Worm (Caenorhabditis elegans) whole organism, L1 larva: Measurements from ENCODE around the gene slc-36.2.

Experiments
- elt-2 ChIP-seq: sonication (generic microtip); optimal IDR thresholded peaks from 2 replicates; lab custom pipeline; 2016; ENCODE audit warnings: missing genetic modification characterization, mild to moderate bottlenecking, inconsistent platforms, missing compliant biosample characterization, missing genetic modification reagents
- fkh-10 ChIP-seq: sonication (generic microtip); optimal IDR thresholded peaks from 2 replicates; lab custom pipeline; 2017; ENCODE audit warnings: missing biosample characterization, missing genetic modification reagents, missing genetic modification characterization
- nhr-11 ChIP-seq: fragments of 150-350 bp; optimal IDR thresholded peaks from 2 replicates; lab custom pipeline; 2014; ENCODE audit warnings: missing biosample characterization, missing genetic modification characterization
- pqm-1 ChIP-seq: sonication (generic microtip); optimal IDR thresholded peaks from 3 replicates; lab custom pipeline; 2017; ENCODE audit warnings: missing biosample characterization, missing genetic modification characterization
- skn-1 ChIP-seq: fragments of 150-350 bp; optimal IDR thresholded peaks from 2 replicates; lab custom pipeline; 2014; ENCODE audit warnings: missing biosample characterization, missing genetic modification characterization
- unc-62 ChIP-seq: fragments of 150-350 bp; optimal IDR thresholded peaks from 2 replicates; lab custom pipeline; 2014; ENCODE audit warnings: missing biosample characterization, missing genetic modification reagents, missing genetic modification characterization
- zag-1 ChIP-seq: fragments of 150-350 bp; optimal IDR thresholded peaks from 2 replicates; lab custom pipeline; 2014; ENCODE audit warnings: missing biosample characterization, missing genetic modification characterization

DNA sequence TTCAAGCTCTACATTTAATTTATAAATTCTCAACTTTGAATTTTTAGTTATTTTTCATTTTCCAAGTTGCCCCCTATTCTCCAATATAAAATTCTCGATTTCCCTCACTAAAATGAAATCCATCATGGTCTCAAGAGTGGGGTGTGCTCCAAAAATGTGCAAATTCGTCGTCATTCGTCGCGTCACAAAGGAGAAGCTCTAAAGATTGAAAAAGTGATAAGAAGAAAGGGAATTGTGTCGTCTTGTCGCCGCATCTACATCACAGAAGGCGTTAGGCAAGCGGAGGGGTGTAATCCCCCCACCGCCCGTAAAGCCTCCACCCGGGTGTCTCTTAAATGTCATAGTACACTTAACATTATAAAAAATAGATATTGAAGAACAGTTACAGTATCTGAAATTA lies 10.4 kb upstream of the slc-36.2 start:
- TF ChIP-seq elt-2 (tag; lab: Kevin White, UChicago) (no peak), zag-1 (tag; lab: Kevin White, UChicago) (no peak), nhr-11 (no peak), pqm-1 (tag; lab: Kevin White, UChicago) (no peak), skn-1 (tag; lab: Kevin White, UChicago) (no peak), fkh-10 (no peak), unc-62 (GFP tag; lab: Kevin White, UChicago) (no peak)
